Worm (Caenorhabditis elegans) whole organism, L3 larva: Measurements from ENCODE around the gene nspc-16.

Source experiments
- R02D3.7 ChIP-seq: fragments of 150-350 bp; optimal IDR thresholded peaks from 2 replicates; lab custom pipeline; 2014; ENCODE audit warnings: missing biosample characterization, missing genetic modification characterization
- ZK546.5 ChIP-seq: sonication (generic microtip); optimal IDR thresholded peaks from 2 replicates; lab custom pipeline; 2017; ENCODE audit warnings: missing biosample characterization, missing genetic modification characterization
- aly-2 ChIP-seq: fragments of 150-350 bp; optimal IDR thresholded peaks from 2 replicates; lab custom pipeline; 2014; ENCODE audit warnings: missing biosample characterization, missing genetic modification characterization
- ama-1 ChIP-seq: fragments of 150-350 bp; optimal IDR thresholded peaks from 2 replicates; lab custom pipeline; 2018
- ceh-16 ChIP-seq: sonication (generic microtip); optimal IDR thresholded peaks from 2 replicates; lab custom pipeline; 2017; ENCODE audit warnings: missing biosample characterization, missing genetic modification characterization
- ceh-28 ChIP-seq: fragments of 150-350 bp; optimal IDR thresholded peaks from 2 replicates; lab custom pipeline; 2014; ENCODE audit warnings: missing biosample characterization, missing genetic modification reagents, missing genetic modification characterization
- ceh-82 ChIP-seq: fragments of 150-350 bp; optimal IDR thresholded peaks from 2 replicates; lab custom pipeline; 2014; ENCODE audit warnings: missing biosample characterization, missing genetic modification characterization
- ceh-9 ChIP-seq: sonication (generic microtip); optimal IDR thresholded peaks from 2 replicates; lab custom pipeline; 2018; ENCODE audit warnings: missing biosample characterization, missing genetic modification characterization
- daf-12 ChIP-seq: fragments of 150-350 bp; optimal IDR thresholded peaks from 2 replicates; lab custom pipeline; 2014; ENCODE audit warnings: missing biosample characterization, missing genetic modification reagents, missing genetic modification characterization
- egl-27 ChIP-seq: sonication (generic microtip); optimal IDR thresholded peaks from 4 replicates; lab custom pipeline; 2017; ENCODE audit warnings: missing biosample characterization, missing genetic modification reagents, missing genetic modification characterization
- elt-1 ChIP-seq: fragments of 150-350 bp; optimal IDR thresholded peaks from 2 replicates; lab custom pipeline; 2014; ENCODE audit warnings: missing biosample characterization, missing genetic modification characterization
- elt-2 ChIP-seq: sonication (generic microtip); optimal IDR thresholded peaks from 2 replicates; lab custom pipeline; 2016; ENCODE audit warnings: missing genetic modification reagents, mild to moderate bottlenecking, missing genetic modification characterization, missing compliant biosample characterization
- elt-3 ChIP-seq, 3 experiments: fragments of 150-350 bp in 1 of 3; sonication (generic microtip) in 2 of 3; optimal IDR thresholded peaks; 2 replicates in 2 of 3; 4 replicates in 1 of 3; lab custom pipeline; 2014 to 2017; ENCODE audit warnings: missing biosample characterization in 3 of 3, missing genetic modification characterization in 3 of 3
- fkh-10 ChIP-seq: sonication (generic microtip); optimal IDR thresholded peaks from 2 replicates; lab custom pipeline; 2017; ENCODE audit warnings: missing biosample characterization, missing genetic modification reagents, missing genetic modification characterization
- fos-1 ChIP-seq: fragments of 150-350 bp; optimal IDR thresholded peaks from 2 replicates; lab custom pipeline; 2014; ENCODE audit warnings: missing biosample characterization, missing genetic modification characterization
- hmg-11 ChIP-seq: sonication (generic microtip); optimal IDR thresholded peaks from 2 replicates; lab custom pipeline; 2016; ENCODE audit warnings: missing genetic modification characterization, missing compliant biosample characterization
- jun-1 ChIP-seq: fragments of 150-350 bp; optimal IDR thresholded peaks from 2 replicates; lab custom pipeline; 2014; ENCODE audit warnings: missing biosample characterization, missing genetic modification reagents, missing genetic modification characterization
- lin-15B ChIP-seq: fragments of 150-350 bp; optimal IDR thresholded peaks from 2 replicates; lab custom pipeline; 2014; ENCODE audit warnings: missing biosample characterization, missing genetic modification characterization
- lin-39 ChIP-seq: fragments of 150-350 bp; optimal IDR thresholded peaks from 2 replicates; lab custom pipeline; 2018; ENCODE audit warnings: missing biosample characterization, missing genetic modification reagents, missing genetic modification characterization
- lsy-12 ChIP-seq: sonication (generic microtip); optimal IDR thresholded peaks from 2 replicates; lab custom pipeline; 2016; ENCODE audit warnings: mild to moderate bottlenecking, missing genetic modification characterization, missing compliant biosample characterization
- nfya-1 ChIP-seq: sonication (generic microtip); optimal IDR thresholded peaks from 2 replicates; lab custom pipeline; 2017; ENCODE audit warnings: missing genetic modification characterization, mild to moderate bottlenecking, missing compliant biosample characterization, antibody characterized with exemption, moderate library complexity; ENCODE audit not compliant: insufficient read depth
- nhr-11 ChIP-seq: fragments of 150-350 bp; optimal IDR thresholded peaks from 2 replicates; lab custom pipeline; 2014; ENCODE audit warnings: missing biosample characterization, missing genetic modification characterization
- nhr-23 ChIP-seq: fragments of 150-350 bp; optimal IDR thresholded peaks from 2 replicates; lab custom pipeline; 2014; ENCODE audit warnings: missing biosample characterization, missing genetic modification reagents, missing genetic modification characterization
- nhr-237 ChIP-seq: fragments of 150-350 bp; optimal IDR thresholded peaks from 2 replicates; lab custom pipeline; 2014; ENCODE audit warnings: missing biosample characterization, missing genetic modification characterization
- nhr-25 ChIP-seq: sonication (generic microtip); optimal IDR thresholded peaks from 2 replicates; lab custom pipeline; 2017; ENCODE audit warnings: missing biosample characterization, missing genetic modification characterization
- nhr-28 ChIP-seq: fragments of 150-350 bp; optimal IDR thresholded peaks from 2 replicates; lab custom pipeline; 2014; ENCODE audit warnings: missing biosample characterization, missing genetic modification characterization
- nhr-43 ChIP-seq: sonication (generic microtip); optimal IDR thresholded peaks from 2 replicates; lab custom pipeline; 2016; ENCODE audit warnings: mild to moderate bottlenecking, missing genetic modification characterization, missing compliant biosample characterization; ENCODE audit not compliant: poor library complexity, severe bottlenecking
- nhr-76 ChIP-seq: fragments of 150-350 bp; sonication (generic microtip); optimal IDR thresholded peaks from 5 replicates; lab custom pipeline; 2014; ENCODE audit warnings: missing biosample characterization, missing genetic modification characterization
- nhr-77 ChIP-seq: fragments of 150-350 bp; optimal IDR thresholded peaks from 2 replicates; lab custom pipeline; 2014; ENCODE audit warnings: missing biosample characterization, missing genetic modification characterization
- pha-4 ChIP-seq: fragments of 150-350 bp; optimal IDR thresholded peaks from 2 replicates; lab custom pipeline; 2014; ENCODE audit warnings: missing biosample characterization, missing genetic modification reagents, missing genetic modification characterization
- pqm-1 ChIP-seq: fragments of 150-350 bp; optimal IDR thresholded peaks from 2 replicates; lab custom pipeline; 2017; ENCODE audit warnings: missing biosample characterization, missing genetic modification characterization, inconsistent platforms
- sea-2 ChIP-seq: fragments of 150-350 bp; sonication (generic microtip); optimal IDR thresholded peaks from 4 replicates; lab custom pipeline; 2014; ENCODE audit warnings: missing biosample characterization, missing genetic modification reagents, missing genetic modification characterization
- skn-1 ChIP-seq: fragments of 150-350 bp; optimal IDR thresholded peaks from 2 replicates; lab custom pipeline; 2014; ENCODE audit warnings: missing biosample characterization, missing genetic modification characterization
- snpc-4 ChIP-seq: fragments of 150-350 bp; optimal IDR thresholded peaks from 2 replicates; lab custom pipeline; 2014; ENCODE audit warnings: missing biosample characterization, missing genetic modification characterization
- tbx-2 ChIP-seq: sonication (generic microtip); optimal IDR thresholded peaks from 2 replicates; lab custom pipeline; 2016; ENCODE audit warnings: mild to moderate bottlenecking, missing genetic modification characterization, missing compliant biosample characterization
- unc-62 ChIP-seq: fragments of 150-350 bp; sonication (generic microtip); optimal IDR thresholded peaks from 4 replicates; lab custom pipeline; 2014; ENCODE audit warnings: missing biosample characterization, missing genetic modification reagents, missing genetic modification characterization
- zag-1 ChIP-seq: fragments of 150-350 bp; optimal IDR thresholded peaks from 2 replicates; lab custom pipeline; 2014; ENCODE audit warnings: missing biosample characterization, missing genetic modification characterization
- ztf-11 ChIP-seq: fragments of 150-350 bp; optimal IDR thresholded peaks from 2 replicates; lab custom pipeline; 2014; ENCODE audit warnings: missing biosample characterization, missing genetic modification characterization

Gene nspc-16

ce11 chrX:14484827-14485226 is 38.5 kb upstream of the nspc-16 start, which contains the start of gene M163.8:
M163.8 (plus strand) TSS chrX:14485127.
- TF ChIP-seq nhr-11 = no peak
- TF ChIP-seq nhr-25 (tag; lab: Kevin White, UChicago) = no peak
- no peak for TF ChIP-seq R02D3.7 (tag; lab: Kevin White, UChicago)
- no peak for TF ChIP-seq nhr-237 (tag; lab: Kevin White, UChicago)

DNA sequence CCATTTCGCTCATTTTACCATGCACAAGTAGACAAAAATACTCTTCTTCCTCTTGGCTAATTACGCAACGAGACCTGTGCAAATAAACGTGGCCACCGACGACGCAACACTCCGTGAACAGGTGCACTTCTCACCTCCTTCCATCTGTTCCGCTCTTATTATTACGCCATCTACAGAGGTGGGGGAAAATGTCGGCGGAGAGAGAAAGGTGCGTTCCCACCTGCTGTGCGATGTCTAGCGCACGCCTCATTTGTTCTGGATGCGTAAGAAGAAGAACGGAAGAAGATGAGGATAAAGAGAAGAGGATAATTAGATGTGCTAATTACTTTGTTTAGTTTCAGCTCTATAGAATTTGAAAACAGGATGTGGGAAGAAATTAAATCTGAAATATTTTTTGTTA is 36.9 kb upstream of the nspc-16 start:
- TF ChIP-seq zag-1 (tag; lab: Kevin White, UChicago) (no peak), ceh-16 (tag; lab: Kevin White, UChicago) (no peak), elt-1 (tag; lab: Kevin White, UChicago) (no peak), egl-27 (no peak), hmg-11 (tag; lab: Kevin White, UChicago) (no peak), pha-4 (no peak), nhr-76 (tag; lab: Kevin White, UChicago) (no peak), ztf-11 (no peak), lin-15B (tag; lab: Kevin White, UChicago) (no peak), daf-12 (tag; lab: Kevin White, UChicago) (no peak), skn-1 (tag; lab: Kevin White, UChicago) (no peak), nhr-23 (tag; lab: Kevin White, UChicago) (no peak), nhr-28 (tag; lab: Kevin White, UChicago) (no peak), nhr-25 (tag; lab: Kevin White, UChicago) (no peak), ceh-9 (no peak), fos-1 (tag; lab: Kevin White, UChicago) (no peak), ceh-28 (tag; lab: Kevin White, UChicago) (no peak)
- TF ChIP-seq, all 47 proteins: peak for 0

DNA sequence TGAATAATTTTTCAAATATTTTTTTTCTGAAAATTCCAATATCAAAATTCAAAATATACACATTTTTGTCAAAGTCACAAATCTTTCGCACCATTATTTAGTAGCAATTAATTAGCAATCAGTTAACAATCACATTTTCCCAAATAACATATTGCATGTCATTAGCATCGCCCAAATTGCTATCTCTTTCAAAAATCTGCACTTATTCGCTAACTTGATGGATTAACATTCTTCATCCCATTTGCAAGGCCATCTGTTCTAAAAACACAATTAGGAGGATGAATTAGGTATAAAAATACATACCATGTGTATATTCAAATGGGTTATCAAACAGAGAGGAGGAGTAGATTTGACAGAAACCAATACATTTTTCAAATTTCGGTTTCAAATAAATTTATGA is 36.0 kb upstream of the nspc-16 start:
- TF ChIP-seq nhr-23 (tag; lab: Kevin White, UChicago) (no peak), unc-62 (GFP tag; lab: Kevin White, UChicago) (no peak), skn-1 (tag; lab: Kevin White, UChicago) (no peak), nhr-25 (tag; lab: Kevin White, UChicago) (peak; percentile 68), nhr-28 (tag; lab: Kevin White, UChicago) (no peak), hmg-11 (tag; lab: Kevin White, UChicago) (no peak), elt-1 (tag; lab: Kevin White, UChicago) (peak; percentile 29), elt-2 (tag; lab: Kevin White, UChicago) (no peak)
- TF ChIP-seq, all 47 proteins: peak for 2

- no peak for TF ChIP-seq elt-3 (tag; optimal IDR thresholded peaks at IDR 0.05; lab: Kevin White, UChicago)
- TF ChIP-seq lin-39 = peak; percentile 25
- TF ChIP-seq pqm-1 = no peak
- peak; percentile 66 for TF ChIP-seq elt-1 (tag; lab: Kevin White, UChicago)
Observed at ce11 chrX:14487832-14488231, 35.5 kb upstream of the nspc-16 start.

DNA sequence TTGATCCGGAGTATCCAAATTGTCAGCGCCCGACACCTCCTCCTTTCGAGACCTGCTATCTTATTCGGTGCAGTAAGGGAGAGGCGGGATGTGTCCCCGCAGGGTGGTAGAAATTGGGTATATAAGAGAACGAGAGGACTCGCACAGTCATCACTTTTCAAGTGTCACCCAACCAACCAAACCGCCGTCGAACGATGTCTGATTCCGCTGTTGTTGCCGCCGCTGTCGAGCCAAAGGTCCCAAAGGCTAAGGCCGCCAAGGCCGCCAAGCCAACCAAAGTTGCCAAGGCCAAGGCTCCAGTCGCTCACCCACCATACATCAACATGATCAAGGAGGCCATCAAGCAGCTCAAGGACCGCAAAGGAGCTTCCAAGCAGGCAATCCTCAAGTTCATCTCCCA is 33.4 kb upstream of the nspc-16 start, which contains the start of gene his-24:
Gene his-24, plus strand, starts transcription at position 150 of the 400 bp plus-strand sequence.
- no peak for TF ChIP-seq nhr-28 (tag; lab: Kevin White, UChicago)
- peak; percentile 86 for TF ChIP-seq nhr-23 (tag; lab: Kevin White, UChicago)
- TF ChIP-seq ceh-82 (tag; lab: Kevin White, UChicago) = peak; percentile 38
- TF ChIP-seq ama-1 (lab: Kevin White, UChicago) = peak; percentile 91
- peak; percentile 82 for TF ChIP-seq skn-1 (tag; lab: Kevin White, UChicago)
- TF ChIP-seq aly-2 (tag; lab: Kevin White, UChicago) = no peak
- peak; percentile 60 for TF ChIP-seq jun-1 (tag; lab: Kevin White, UChicago)
- no peak for TF ChIP-seq fkh-10 (GFP tag; lab: Kevin White, UChicago)
- TF ChIP-seq pha-4 = peak; percentile 81
- peak; percentile 72 for TF ChIP-seq nfya-1
- peak in 1 of 3 experiments; percentile 10 for TF ChIP-seq elt-3 (tag; optimal IDR thresholded peaks at IDR 0.05; lab: Kevin White, UChicago)
- peak; percentile 49 for TF ChIP-seq egl-27
- TF ChIP-seq nhr-77 (tag; lab: Kevin White, UChicago) = peak; percentile 3
- TF ChIP-seq nhr-43 = peak; percentile 60
- TF ChIP-seq snpc-4 = peak; percentile 33
- TF ChIP-seq sea-2 (GFP tag; lab: Kevin White, UChicago) = no peak
- TF ChIP-seq daf-12 (tag; lab: Kevin White, UChicago) = no peak
- TF ChIP-seq zag-1 (tag; lab: Kevin White, UChicago) = no peak
- TF ChIP-seq elt-2 (tag; lab: Kevin White, UChicago) = peak; percentile 59
- peak; percentile 7 for TF ChIP-seq elt-1 (tag; lab: Kevin White, UChicago)
- peak; percentile 94 for TF ChIP-seq nhr-25 (tag; lab: Kevin White, UChicago)
- TF ChIP-seq ZK546.5 (tag; lab: Kevin White, UChicago) = no peak
- TF ChIP-seq R02D3.7 (tag; lab: Kevin White, UChicago) = peak; percentile 16
- peak; percentile 92 for TF ChIP-seq lin-39
- TF ChIP-seq hmg-11 (tag; lab: Kevin White, UChicago) = peak; percentile 56
- TF ChIP-seq tbx-2 = peak; percentile 18
- peak; percentile 75 for TF ChIP-seq lsy-12
